Fruit fly (Drosophila melanogaster): ENCODE measurements around the gene CYLD.

CYLD gene

DNA sequence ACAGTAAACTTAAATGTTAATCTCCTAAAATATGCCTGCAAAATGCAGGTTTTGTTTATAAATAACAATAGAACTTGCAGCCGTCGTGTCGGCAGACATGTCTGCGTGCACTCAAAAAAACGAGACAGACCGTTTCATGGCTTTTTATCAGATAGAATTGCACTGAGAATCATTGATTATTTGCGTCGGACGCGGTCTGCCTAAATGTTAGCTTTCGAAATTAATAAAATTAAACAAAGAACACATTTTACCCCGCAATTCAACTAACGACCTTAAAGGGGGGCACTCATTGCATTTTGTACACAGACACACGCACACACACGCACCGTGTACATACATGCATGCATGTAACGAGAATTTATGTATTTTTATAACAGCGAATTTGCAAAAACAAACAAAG lies 22.8 kb downstream of the CYLD start (continued):
- TF ChIP-seq NC2β (GFP tag; optimal IDR thresholded peaks at IDR 0.05) = peak; percentile 50
- TF ChIP-seq CG14710 (tag; optimal IDR thresholded peaks at IDR 0.05) = no peak
- no peak for TF ChIP-seq ap (GFP tag; IDR thresholded peaks at IDR 0.05)
- peak; percentile 11 for TF ChIP-seq CG7987 (GFP tag; optimal IDR thresholded peaks at IDR 0.05)
- TF ChIP-seq CG10654 (GFP tag; optimal IDR thresholded peaks at IDR 0.05) = no peak
- TF ChIP-seq chif (GFP tag; optimal IDR thresholded peaks at IDR 0.05) = no peak
- no peak for TF ChIP-seq Optix (GFP tag; IDR thresholded peaks at IDR 0.05)
- no peak for TF ChIP-seq exex (tag; optimal IDR thresholded peaks at IDR 0.05)
- no peak for TF ChIP-seq Adf1 (GFP tag; IDR thresholded peaks at IDR 0.05)
- TF ChIP-seq unc-4 (GFP tag; IDR thresholded peaks at IDR 0.05; ENCODE audit: partially characterized antibody) = no peak
- no peak for TF ChIP-seq CG18619 (GFP tag; optimal IDR thresholded peaks at IDR 0.05)
- TF ChIP-seq Taf1 (GFP tag; IDR thresholded peaks at IDR 0.05) = no peak
- TF ChIP-seq Usf (GFP tag; optimal IDR thresholded peaks at IDR 0.05) = no peak
- TF ChIP-seq CG15269 (tag; optimal IDR thresholded peaks at IDR 0.05) = no peak
- TF ChIP-seq CG9215 (GFP tag; IDR thresholded peaks at IDR 0.05) = no peak
- TF ChIP-seq Oli (tag; optimal IDR thresholded peaks at IDR 0.05) = no peak
- TF ChIP-seq ci (GFP tag; IDR thresholded peaks at IDR 0.05) = no peak; the same call in 2 of the 3 replicates
- TF ChIP-seq CG7786 (GFP tag; optimal IDR thresholded peaks at IDR 0.05) = peak; percentile 7
- TF ChIP-seq hkb (optimal IDR thresholded peaks at IDR 0.05) = no peak
- TF ChIP-seq hkb (GFP tag; IDR thresholded peaks at IDR 0.05) = no peak
- no peak for TF ChIP-seq CG10267 (tag; optimal IDR thresholded peaks at IDR 0.05)
- TF ChIP-seq ssp (GFP tag; IDR thresholded peaks at IDR 0.05) = no peak
- TF ChIP-seq Elba2 (GFP tag; optimal IDR thresholded peaks at IDR 0.05) = no peak
- TF ChIP-seq BEAF-32 (GFP tag; optimal IDR thresholded peaks at IDR 0.05) = no peak
- no peak for TF ChIP-seq CG42726 (GFP tag; IDR thresholded peaks at IDR 0.05; ENCODE audit: partially characterized antibody)
- no peak for TF ChIP-seq ERR (GFP tag; optimal IDR thresholded peaks at IDR 0.05)
- peak; percentile 23 for TF ChIP-seq Camta (GFP tag; optimal IDR thresholded peaks at IDR 0.05)
- peak; percentile 9 to 22 for TF ChIP-seq bsh (GFP tag; optimal IDR thresholded peaks at IDR 0.05)
- TF ChIP-seq CG10431 (GFP tag; optimal IDR thresholded peaks at IDR 0.05) = no peak
- TF ChIP-seq Drgx (GFP tag; IDR thresholded peaks at IDR 0.05) = peak; percentile 63
- TF ChIP-seq Bgb (GFP tag; IDR thresholded peaks at IDR 0.05; ENCODE audit: partially characterized antibody) = no peak
- no peak for TF ChIP-seq Sry-δ (GFP tag; optimal IDR thresholded peaks at IDR 0.05)
- peak; percentile 10 for TF ChIP-seq shn (GFP tag; optimal IDR thresholded peaks at IDR 0.05)
- 0 out of 3 replicates have a peak, but pooled peaks have one; percentile 43 for TF ChIP-seq CG11093 (GFP tag; IDR thresholded peaks at IDR 0.05)
- TF ChIP-seq seq (GFP tag; IDR thresholded peaks at IDR 0.05) = no peak
- TF ChIP-seq CG31388 (GFP tag; optimal IDR thresholded peaks at IDR 0.05) = no peak
- TF ChIP-seq CG12236 (GFP tag; optimal IDR thresholded peaks at IDR 0.05) = peak; percentile 47
- peak; percentile 10 for TF ChIP-seq CG5245 (GFP tag; optimal IDR thresholded peaks at IDR 0.05)
- peak; percentile 7 for TF ChIP-seq ind (GFP tag; optimal IDR thresholded peaks at IDR 0.05)
- TF ChIP-seq CG11504 (tag; optimal IDR thresholded peaks at IDR 0.05) = no peak
- no peak for TF ChIP-seq CG10565 (GFP tag; optimal IDR thresholded peaks at IDR 0.05)
- TF ChIP-seq nmo (GFP tag; optimal IDR thresholded peaks at IDR 0.05) = no peak
- peak; percentile 1 for TF ChIP-seq Mes4 (GFP tag; optimal IDR thresholded peaks at IDR 0.05)
- TF ChIP-seq CG12299 (tag; optimal IDR thresholded peaks at IDR 0.05) = no peak
- TF ChIP-seq CG6683 (GFP tag; optimal IDR thresholded peaks at IDR 0.05) = no peak
- peak; percentile 23; the same call in 1 of the 2 replicates for TF ChIP-seq H2.0 (GFP tag; IDR thresholded peaks at IDR 0.05)
- TF ChIP-seq en (GFP tag; optimal IDR thresholded peaks at IDR 0.05) = peak; percentile 1
- TF ChIP-seq Side (GFP tag; optimal IDR thresholded peaks at IDR 0.05) = peak; percentile 39
- peak; percentile 36 for TF ChIP-seq CG1647 (GFP tag; optimal IDR thresholded peaks at IDR 0.05)
- TF ChIP-seq CG9817 (tag; optimal IDR thresholded peaks at IDR 0.05) = no peak
- no peak for TF ChIP-seq pzg (GFP tag; optimal IDR thresholded peaks at IDR 0.05)
- 0 out of 3 replicates have a peak, but pooled peaks have one; percentile 19 for TF ChIP-seq gce (GFP tag; IDR thresholded peaks at IDR 0.05)
